Worm (Caenorhabditis elegans): ENCODE results near the gene Y43F8C.11.
A peak's percentile ranks its signal among the peaks of the same experiment; 100 is the strongest.

Y43F8C.11 gene

DNA sequence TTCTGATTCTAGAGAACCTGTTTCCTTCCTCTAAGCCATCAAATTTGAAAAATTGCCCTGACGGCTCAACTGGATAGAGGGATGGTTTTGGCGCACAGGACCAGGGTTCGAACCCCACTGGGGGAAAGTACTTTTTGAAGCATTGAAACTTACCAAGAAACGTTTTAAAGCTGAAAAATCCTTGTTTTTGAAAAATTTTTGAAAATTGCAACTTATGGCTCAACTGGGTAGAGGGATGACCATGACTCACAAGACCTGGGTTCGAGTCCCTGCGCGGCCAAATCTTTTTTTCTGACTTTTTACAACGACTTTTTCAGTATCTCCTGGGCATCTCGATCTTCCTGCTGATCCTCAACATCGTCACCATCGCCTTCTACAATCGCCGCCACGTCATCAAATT, 807 bp downstream of the Y43F8C.11 start:
- no peak for TF ChIP-seq tbx-7 (tag; optimal IDR thresholded peaks at IDR 0.05)

DNA sequence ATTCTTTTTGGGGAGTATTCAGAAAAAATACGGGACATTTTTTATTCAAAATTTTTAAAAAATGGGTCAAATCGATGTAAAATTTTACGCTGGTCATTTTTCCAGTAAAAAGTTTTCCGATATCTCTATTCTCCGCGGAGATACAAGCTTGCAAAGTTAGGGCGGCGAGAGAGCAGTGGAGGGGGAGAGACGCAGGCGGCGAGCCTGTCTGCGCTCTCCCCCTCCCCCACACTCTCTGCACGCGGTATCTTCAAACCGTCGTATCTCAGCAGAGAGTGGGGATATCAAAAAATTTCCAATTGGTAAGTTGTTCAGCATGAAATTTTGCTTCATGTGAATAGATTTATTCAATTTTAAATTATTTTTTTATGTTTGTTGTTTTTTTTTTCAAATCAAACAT, 1.8 kb downstream of the Y43F8C.11 start:
- no peak for TF ChIP-seq sox-2 (GFP tag; IDR thresholded peaks at IDR 0.05)

DNA sequence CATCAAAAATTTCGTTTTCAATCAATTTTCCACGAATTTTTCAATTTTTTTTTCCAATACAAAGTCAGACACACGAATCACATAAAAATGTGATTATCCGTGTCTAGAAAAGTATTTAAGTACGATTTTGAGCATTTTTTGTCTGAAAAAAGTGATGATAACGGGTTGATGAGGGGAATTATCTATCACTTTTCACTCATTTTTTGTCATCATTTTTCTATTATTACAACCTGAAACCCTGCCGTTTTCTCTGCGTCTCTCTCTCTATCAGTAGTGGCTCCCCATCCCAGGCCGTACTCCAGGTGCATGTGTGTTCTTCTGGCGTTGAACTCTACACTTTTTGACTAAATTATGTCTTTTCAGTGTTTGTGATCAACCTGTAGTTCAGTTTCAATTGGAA, 2.3 kb downstream of the Y43F8C.11 start:
- TF ChIP-seq npax-4 (tag; optimal IDR thresholded peaks at IDR 0.05) (no peak), hlh-6 (tag; optimal IDR thresholded peaks at IDR 0.05) (no peak), zip-5 (tag; optimal IDR thresholded peaks at IDR 0.05) (no peak), fkh-6 (tag; optimal IDR thresholded peaks at IDR 0.05) (no peak), C38D4.7 (GFP tag; optimal IDR thresholded peaks at IDR 0.05) (no peak), ceh-24 (tag; optimal IDR thresholded peaks at IDR 0.05) (no peak), unc-3 (GFP tag; conservative IDR thresholded peaks at IDR 0.05) (no peak), unc-3 (tag; optimal IDR thresholded peaks at IDR 0.05) (no peak), tbx-7 (tag; optimal IDR thresholded peaks at IDR 0.05) (no peak), ceh-9 (tag; optimal IDR thresholded peaks at IDR 0.05) (no peak), che-1 (tag; optimal IDR thresholded peaks at IDR 0.05) (no peak), dmd-4 (tag; optimal IDR thresholded peaks at IDR 0.05; ENCODE audit: borderline replicate concordance) (no peak), ceh-2 (tag; optimal IDR thresholded peaks at IDR 0.05) (no peak)

DNA sequence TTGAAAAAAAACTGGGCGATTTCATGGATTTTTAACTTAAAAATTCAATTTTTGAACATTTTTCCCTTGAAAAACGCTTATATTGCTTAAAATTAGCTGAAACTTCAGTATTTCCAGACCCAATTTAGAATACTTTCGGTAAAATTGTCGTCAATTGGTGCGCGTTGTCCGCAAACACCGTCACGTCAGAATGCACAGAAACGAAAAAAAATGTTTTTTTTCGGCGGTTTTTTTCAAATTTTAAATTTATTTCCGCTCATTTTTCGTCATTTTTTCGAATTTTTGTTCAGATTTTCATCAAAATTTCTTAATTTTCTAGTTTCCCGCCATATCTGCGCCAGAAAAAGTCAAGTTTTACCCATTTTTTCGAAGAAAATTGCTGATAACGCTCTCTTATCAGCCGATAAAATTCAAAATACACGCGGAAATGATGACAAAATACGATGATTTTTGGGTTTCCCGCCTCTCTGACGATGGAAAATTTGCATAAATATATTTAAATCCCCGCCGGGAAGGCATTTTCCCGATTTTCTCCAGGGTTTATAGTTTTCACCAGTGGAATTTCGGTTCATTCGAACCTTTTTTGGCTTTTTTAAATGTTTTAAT, 3.3 kb downstream of the Y43F8C.11 start:
- peak; percentile 48 for TF ChIP-seq elt-2 (tag; optimal IDR thresholded peaks at IDR 0.05)
- no peak for TF ChIP-seq tbx-2 (tag; optimal IDR thresholded peaks at IDR 0.05)

DNA sequence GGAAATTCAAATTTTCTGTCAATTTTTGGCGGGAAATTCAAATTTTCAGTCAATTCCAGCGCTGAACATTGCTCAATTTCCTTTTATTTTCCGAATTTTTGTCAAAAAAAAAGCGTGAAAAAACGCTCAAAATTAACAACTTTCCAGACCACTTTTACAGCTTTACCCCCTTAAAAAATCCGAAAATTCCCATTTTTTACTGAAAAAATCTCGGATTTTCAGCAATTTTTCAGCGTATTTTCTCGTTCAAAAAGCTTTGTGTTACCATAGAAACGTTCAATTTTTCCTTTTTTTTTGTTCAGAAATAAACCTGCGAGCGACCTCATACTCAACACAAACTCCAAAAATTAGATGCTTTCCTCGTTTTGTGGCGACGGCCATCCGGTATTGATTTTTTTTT, 4.5 kb downstream of the Y43F8C.11 start, which contains the start of gene mrp-7:
TSS of gene mrp-7 (plus strand) at position 301 of the 400 bp plus-strand sequence.
- TF ChIP-seq pha-2 (tag; optimal IDR thresholded peaks at IDR 0.05) (no peak), pros-1 (tag; optimal IDR thresholded peaks at IDR 0.05) (no peak), ceh-48 (tag; optimal IDR thresholded peaks at IDR 0.05) (no peak), C08G9.2 (tag; optimal IDR thresholded peaks at IDR 0.05) (no peak)

DNA sequence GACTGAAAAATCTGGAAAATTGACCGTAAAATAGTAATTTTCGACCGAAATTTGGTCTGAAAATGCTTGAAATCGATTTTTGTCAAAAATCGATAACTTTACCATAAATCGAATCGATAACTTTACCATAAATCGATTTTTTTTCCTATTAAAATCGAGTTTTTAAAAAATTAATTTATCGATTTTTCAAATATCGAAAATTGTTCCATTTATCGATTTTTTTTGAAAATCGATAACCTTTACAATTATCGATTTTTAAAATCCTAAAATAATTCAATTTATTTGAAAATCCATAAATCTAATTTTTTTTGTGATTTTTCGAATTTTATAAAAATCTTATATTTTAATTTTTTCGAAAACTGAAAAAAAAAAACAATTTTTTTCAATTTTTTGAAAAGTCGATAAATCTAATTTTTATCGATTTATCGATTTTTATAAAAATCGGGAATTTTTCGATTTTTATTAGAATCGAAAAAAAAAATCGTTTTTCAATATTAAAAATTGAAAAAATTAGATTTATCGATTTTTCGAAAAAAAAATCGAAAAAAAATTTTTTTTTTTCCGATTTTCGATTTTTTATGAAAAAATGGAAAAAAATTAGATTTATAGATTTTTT, 21.3 kb downstream of the Y43F8C.11 start:
- TF ChIP-seq zip-5 (tag; optimal IDR thresholded peaks at IDR 0.05), result no peak
- no peak for TF ChIP-seq ztf-16 (tag; optimal IDR thresholded peaks at IDR 0.05)
- no peak for TF ChIP-seq ahr-1 (tag; optimal IDR thresholded peaks at IDR 0.05)
- no peak for TF ChIP-seq K02D7.2 (tag; optimal IDR thresholded peaks at IDR 0.05)
- no peak for TF ChIP-seq ama-1 (optimal IDR thresholded peaks at IDR 0.05)
- TF ChIP-seq dve-1 (tag; optimal IDR thresholded peaks at IDR 0.05), result no peak
- no peak for TF ChIP-seq pros-1 (tag; optimal IDR thresholded peaks at IDR 0.05)
- TF ChIP-seq ceh-19 (GFP tag; optimal IDR thresholded peaks at IDR 0.05), result no peak
- no peak for TF ChIP-seq fax-1 (tag; optimal IDR thresholded peaks at IDR 0.05)

DNA sequence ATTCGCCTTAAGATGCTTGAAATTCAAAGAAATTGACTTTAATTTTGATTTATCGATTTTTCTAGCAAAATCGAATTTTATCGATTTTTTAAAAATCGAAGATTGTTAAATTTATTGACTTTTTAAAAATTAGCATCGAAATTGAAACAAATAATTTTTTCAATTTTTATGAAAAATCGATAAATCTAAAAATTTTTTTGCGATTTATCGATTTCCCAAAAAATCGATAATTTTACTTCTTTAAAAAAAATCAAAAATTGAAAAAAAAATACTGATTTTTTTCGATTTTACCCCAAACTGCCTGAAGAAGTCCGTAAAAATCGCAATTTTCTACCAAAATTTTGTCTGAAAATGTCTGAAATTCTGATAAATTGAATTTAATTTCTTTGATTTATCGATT, 21.9 kb downstream of the Y43F8C.11 start:
- TF ChIP-seq dve-1 (tag; optimal IDR thresholded peaks at IDR 0.05), result no peak
- TF ChIP-seq C08G9.2 (tag; optimal IDR thresholded peaks at IDR 0.05), result no peak
- TF ChIP-seq dmd-4 (tag; optimal IDR thresholded peaks at IDR 0.05; ENCODE audit: borderline replicate concordance), result no peak
- no peak for TF ChIP-seq ceh-24 (tag; optimal IDR thresholded peaks at IDR 0.05)
- no peak for TF ChIP-seq fax-1 (tag; optimal IDR thresholded peaks at IDR 0.05)

Measured in whole organism, late embryonic.